Fruit fly (Drosophila melanogaster) whole organism, embryonic: ENCODE data around the gene Rpn11.

Experiments
- Atf6 ChIP-seq: fragments of 200-800 bp; sonication (Bioruptor generic); IDR thresholded peaks from 2 replicates; pipeline ENCODE4 v1.3.6; 2022; ENCODE audit warnings: missing biosample characterization, missing genetic modification characterization
- CG10209 ChIP-seq: fragments of 200-800 bp; sonication (Bioruptor generic); optimal IDR thresholded peaks from 3 replicates; lab custom pipeline; 2017; ENCODE audit warnings: missing biosample characterization, mild to moderate bottlenecking, missing genetic modification characterization, missing genetic modification reagents
- CG10366 ChIP-seq: fragments of 200-800 bp; sonication (Bioruptor generic); IDR thresholded peaks from 2 replicates; pipeline ENCODE4 v1.3.6; 2022; ENCODE audit warnings: missing biosample characterization, missing genetic modification characterization
- CG12942 ChIP-seq: fragments of 200-800 bp; sonication (Bioruptor generic); optimal IDR thresholded peaks from 3 replicates; lab custom pipeline; 2016; ENCODE audit warnings: missing biosample characterization, missing genetic modification characterization
- CG13775 ChIP-seq: fragments of 200-800 bp; sonication (Bioruptor generic); optimal IDR thresholded peaks from 3 replicates; lab custom pipeline; 2017; ENCODE audit warnings: missing biosample characterization, mild to moderate bottlenecking, missing genetic modification characterization
- CG17361 ChIP-seq: fragments of 200-800 bp; sonication (Bioruptor generic); IDR thresholded peaks from 3 replicates; pipeline ENCODE4 v1.3.6; 2022; ENCODE audit warnings: missing biosample characterization, missing genetic modification characterization
- CG2116 ChIP-seq: fragments of 200-800 bp; sonication (Bioruptor generic); optimal IDR thresholded peaks from 3 replicates; lab custom pipeline; 2018; ENCODE audit warnings: missing biosample characterization, mild to moderate bottlenecking, missing genetic modification characterization
- CG32532 ChIP-seq: fragments of 200-800 bp; sonication (Bioruptor generic); IDR thresholded peaks from 2 replicates; pipeline ENCODE4 v1.3.6; 2022; ENCODE audit warnings: missing biosample characterization, missing genetic modification characterization
- CG34376 ChIP-seq: fragments of 200-800 bp; sonication (Bioruptor generic); optimal IDR thresholded peaks from 2 replicates; lab custom pipeline; 2018; ENCODE audit warnings: missing biosample characterization, mild to moderate bottlenecking, missing genetic modification characterization
- CG34422 ChIP-seq: fragments of 200-800 bp; sonication (Bioruptor generic); IDR thresholded peaks from 3 replicates; pipeline ENCODE4 v1.3.6; 2022; ENCODE audit warnings: missing biosample characterization, missing genetic modification characterization
- CG7372 ChIP-seq: fragments of 200-800 bp; sonication (Bioruptor generic); IDR thresholded peaks from 2 replicates; pipeline ENCODE4 v1.3.6; 2022; ENCODE audit warnings: missing biosample characterization, missing genetic modification characterization
- CG8359 ChIP-seq: fragments of 200-800 bp; sonication (Bioruptor generic); optimal IDR thresholded peaks from 2 replicates; lab custom pipeline; 2017; ENCODE audit warnings: missing biosample characterization, mild to moderate bottlenecking, missing genetic modification characterization, borderline replicate concordance
- CG9437 ChIP-seq: fragments of 200-800 bp; sonication (Bioruptor generic); optimal IDR thresholded peaks from 2 replicates; lab custom pipeline; 2018; ENCODE audit warnings: missing biosample characterization, mild to moderate bottlenecking, missing genetic modification characterization
- Chrac-16 ChIP-seq: fragments of 200-800 bp; sonication (Bioruptor generic); optimal IDR thresholded peaks from 3 replicates; lab custom pipeline; 2016; ENCODE audit warnings: missing biosample characterization, missing genetic modification characterization
- Deaf1 ChIP-seq: fragments of 200-800 bp; optimal IDR thresholded peaks from 3 replicates; lab custom pipeline; 2019; ENCODE audit warnings: missing biosample characterization, mild to moderate bottlenecking, missing genetic modification characterization, moderate library complexity
- Dek ChIP-seq: fragments of 200-800 bp; sonication (Bioruptor generic); optimal IDR thresholded peaks from 3 replicates; lab custom pipeline; 2019; ENCODE audit warnings: missing biosample characterization, mild to moderate bottlenecking, missing genetic modification characterization, moderate library complexity
- Doc3 ChIP-seq: fragments of 200-800 bp; sonication (Bioruptor generic); IDR thresholded peaks from 3 replicates; pipeline ENCODE4 v1.3.6; 2022; ENCODE audit warnings: missing biosample characterization, missing genetic modification characterization; ENCODE audit not compliant: partially characterized antibody
- Ets65A ChIP-seq: fragments of 200-800 bp; sonication (Bioruptor generic); peaks from one replicate; lab custom pipeline; 2016; ENCODE audit warnings: missing biosample characterization, missing genetic modification characterization
- GATAe ChIP-seq: fragments of 200-800 bp; sonication (Bioruptor generic); conservative IDR thresholded peaks from 2 replicates; pipeline ENCODE4 v1.3.6; 2022; ENCODE audit warnings: missing biosample characterization, missing genetic modification characterization
- Hr51 ChIP-seq, 2 experiments: fragments of 200-800 bp; sonication (Bioruptor generic); optimal IDR thresholded peaks; 2 replicates in 1 of 2; 3 replicates in 1 of 2; lab custom pipeline; 2016 to 2018; ENCODE audit warnings: missing biosample characterization in 2 of 2, missing genetic modification characterization in 2 of 2, mild to moderate bottlenecking in 1 of 2, moderate library complexity in 1 of 2
- Jarid2 ChIP-seq: fragments of 200-800 bp; sonication (Bioruptor generic); optimal IDR thresholded peaks from 3 replicates; lab custom pipeline; 2017; ENCODE audit warnings: mild to moderate bottlenecking, missing biosample characterization, missing genetic modification reagents, missing genetic modification characterization
- Lim3 ChIP-seq: fragments of 200-800 bp; sonication (Bioruptor generic); IDR thresholded peaks from 2 replicates; pipeline ENCODE4 v1.3.6; 2022; ENCODE audit warnings: missing biosample characterization, missing genetic modification characterization
- MESR4 ChIP-seq: fragments of 200-800 bp; sonication (Bioruptor generic); optimal IDR thresholded peaks from 2 replicates; lab custom pipeline; 2018; ENCODE audit warnings: missing biosample characterization, mild to moderate bottlenecking, missing genetic modification characterization, moderate library complexity
- Neu2 ChIP-seq: fragments of 200-800 bp; sonication (Bioruptor generic); optimal IDR thresholded peaks from 3 replicates; lab custom pipeline; 2016; ENCODE audit warnings: missing biosample characterization, missing genetic modification characterization, borderline replicate concordance
- Sry-β ChIP-seq: fragments of 200-800 bp; sonication (Bioruptor generic); optimal IDR thresholded peaks from 2 replicates; lab custom pipeline; 2018; ENCODE audit warnings: missing biosample characterization, mild to moderate bottlenecking, missing genetic modification characterization, moderate library complexity
- cg ChIP-seq: fragments of 200-800 bp; sonication (Bioruptor generic); optimal IDR thresholded peaks from 3 replicates; lab custom pipeline; 2019; ENCODE audit warnings: missing biosample characterization, mild to moderate bottlenecking, missing genetic modification characterization, moderate library complexity
- crol ChIP-seq: fragments of 200-800 bp; sonication (Bioruptor generic); IDR thresholded peaks from 2 replicates; pipeline ENCODE4 v1.3.6; 2022; ENCODE audit warnings: missing biosample characterization, missing genetic modification characterization
- dpn ChIP-seq, 2 experiments: fragments of 200-800 bp; sonication (Bioruptor generic); optimal IDR thresholded peaks; 3 replicates each; lab custom pipeline; 2016; ENCODE audit warnings: missing biosample characterization in 2 of 2, missing genetic modification characterization in 2 of 2
- emc ChIP-seq: fragments of 200-800 bp; sonication (Bioruptor generic); optimal IDR thresholded peaks from 2 replicates; lab custom pipeline; 2016; ENCODE audit warnings: missing biosample characterization, missing genetic modification characterization
- en ChIP-seq: fragments of 200-800 bp; sonication (Bioruptor generic); optimal IDR thresholded peaks from 2 replicates; lab custom pipeline; 2016; ENCODE audit warnings: missing biosample characterization, missing genetic modification characterization
- gce ChIP-seq: fragments of 200-800 bp; sonication (Bioruptor generic); IDR thresholded peaks from 3 replicates; pipeline ENCODE4 v1.3.6; 2022; ENCODE audit warnings: missing biosample characterization, missing genetic modification characterization
- klu ChIP-seq: fragments of 200-800 bp; sonication (Bioruptor generic); IDR thresholded peaks from 2 replicates; pipeline ENCODE4 v1.3.6; 2022; ENCODE audit warnings: missing biosample characterization, missing genetic modification characterization
- mam ChIP-seq: fragments of 200-800 bp; sonication (Bioruptor generic); optimal IDR thresholded peaks from 3 replicates; lab custom pipeline; 2016; ENCODE audit warnings: missing biosample characterization, missing genetic modification characterization
- nau ChIP-seq: fragments of 200-800 bp; sonication (Bioruptor generic); optimal IDR thresholded peaks from 3 replicates; lab custom pipeline; 2017; ENCODE audit warnings: missing biosample characterization, mild to moderate bottlenecking, missing genetic modification characterization, missing genetic modification reagents
- onecut ChIP-seq: fragments of 200-800 bp; sonication (Bioruptor generic); IDR thresholded peaks from 2 replicates; pipeline ENCODE4 v1.3.6; 2022; ENCODE audit warnings: missing biosample characterization, missing genetic modification characterization
- peb ChIP-seq: fragments of 200-800 bp; sonication (Bioruptor generic); IDR thresholded peaks from 2 replicates; pipeline ENCODE4 v1.3.6; 2022; ENCODE audit warnings: missing biosample characterization, missing genetic modification characterization
- phol ChIP-seq: fragments of 200-800 bp; sonication (Bioruptor generic); optimal IDR thresholded peaks from 3 replicates; lab custom pipeline; 2018; ENCODE audit warnings: missing biosample characterization, mild to moderate bottlenecking, missing genetic modification characterization, moderate library complexity
- ro ChIP-seq: fragments of 200-800 bp; sonication (Bioruptor generic); IDR thresholded peaks from 2 replicates; pipeline ENCODE4 v1.3.6; 2022; ENCODE audit warnings: missing biosample characterization, missing genetic modification characterization
- sens ChIP-seq: fragments of 200-800 bp; sonication (Bioruptor generic); peaks from one replicate; lab custom pipeline; 2016; ENCODE audit warnings: missing biosample characterization, missing genetic modification characterization
- slou ChIP-seq: fragments of 200-800 bp; sonication (Bioruptor generic); optimal IDR thresholded peaks from 3 replicates; lab custom pipeline; 2016; ENCODE audit warnings: missing biosample characterization, missing genetic modification characterization
- so ChIP-seq: fragments of 200-800 bp; sonication (Bioruptor generic); IDR thresholded peaks from 3 replicates; pipeline ENCODE4 v1.3.6; 2022; ENCODE audit warnings: missing biosample characterization, missing genetic modification characterization
- sr ChIP-seq: fragments of 200-800 bp; sonication (Bioruptor generic); IDR thresholded peaks from 3 replicates; pipeline ENCODE4 v1.3.6; 2022; ENCODE audit warnings: missing biosample characterization, missing genetic modification characterization
- ssp ChIP-seq: fragments of 200-800 bp; sonication (Bioruptor generic); IDR thresholded peaks from 2 replicates; pipeline ENCODE4 v1.3.6; 2022; ENCODE audit warnings: missing biosample characterization, missing genetic modification characterization
- stwl ChIP-seq: fragments of 200-800 bp; sonication (Bioruptor generic); optimal IDR thresholded peaks from 3 replicates; lab custom pipeline; 2018; ENCODE audit warnings: missing biosample characterization, mild to moderate bottlenecking, missing genetic modification characterization, moderate library complexity
- sug ChIP-seq: fragments of 200-800 bp; optimal IDR thresholded peaks from 2 replicates; lab custom pipeline; 2019; ENCODE audit warnings: missing biosample characterization, mild to moderate bottlenecking, missing genetic modification characterization, moderate library complexity

Rpn11 gene

dm6 chr2L:5029049-5029808 is 30.4 kb downstream of the Rpn11 start, which contains the start of gene Col4a1 (continued):
- TF ChIP-seq GATAe (GFP tag; lab: Robert Waterston, UW) (no peak), crol (GFP tag; lab: Robert Waterston, UW) (peak; percentile 63), CG8359 (GFP tag; lab: Kevin White, UChicago) (no peak), nau (GFP tag; lab: Kevin White, UChicago) (no peak), emc (no peak), cg (GFP tag; lab: Kevin White, UChicago) (peak; percentile 14)
- TF ChIP-seq, all 482 proteins: peak for 19

- no peak for TF ChIP-seq sr (GFP tag; lab: Robert Waterston, UW)
- TF ChIP-seq CG2116 (GFP tag; lab: Kevin White, UChicago): no peak
- TF ChIP-seq Chrac-16 (GFP tag; lab: Kevin White, UChicago): no peak
- no peak for TF ChIP-seq CG9437 (GFP tag; lab: Kevin White, UChicago)
- TF ChIP-seq CG10209: no peak
- TF ChIP-seq CG13775 (GFP tag; lab: Kevin White, UChicago): no peak
- no peak for TF ChIP-seq ssp
- TF ChIP-seq, all 482 proteins: peak for 0
Measured at dm6 chr2L:5028091-5028490, 31.5 kb downstream of the Rpn11 start, which contains the start of gene vkg. TSS of gene vkg (minus strand) at chr2L:5028191.

dm6 chr2L:5027321-5028069 is 32.1 kb downstream of the Rpn11 start:
- peak; percentile 55 for TF ChIP-seq sug (tag; lab: Kevin White, UChicago)
- TF ChIP-seq ro (GFP tag; lab: Robert Waterston, UW): no peak
- TF ChIP-seq Ets65A (GFP tag; lab: Kevin White, UChicago): no peak
- TF ChIP-seq en: no peak
- no peak for TF ChIP-seq CG2116 (GFP tag; lab: Kevin White, UChicago)
- TF ChIP-seq mam (GFP tag; lab: Kevin White, UChicago): no peak
- TF ChIP-seq cg (GFP tag; lab: Kevin White, UChicago): peak; percentile 46
- no peak for TF ChIP-seq CG17361 (GFP tag; lab: Robert Waterston, UW)
- no peak for TF ChIP-seq gce
- TF ChIP-seq CG7372 (GFP tag; lab: Robert Waterston, UW): no peak
- no peak for TF ChIP-seq dpn (GFP tag; optimal IDR thresholded peaks at IDR 0.05; lab: Kevin White, UChicago)
- TF ChIP-seq Dek: no peak
- no peak for TF ChIP-seq phol (tag; lab: Kevin White, UChicago)
- no peak for TF ChIP-seq CG32532 (GFP tag; lab: Robert Waterston, UW)
- TF ChIP-seq CG34422 (GFP tag; lab: Robert Waterston, UW): 0 out of 3 replicates have a peak, but pooled peaks have one; percentile 20
- TF ChIP-seq onecut (GFP tag; lab: Robert Waterston, UW): no peak
- peak; percentile 33 for TF ChIP-seq Jarid2 (GFP tag; lab: Kevin White, UChicago)
- TF ChIP-seq sens: no peak
- TF ChIP-seq CG34376 (GFP tag; lab: Kevin White, UChicago): peak; percentile 95
- TF ChIP-seq Lim3 (GFP tag; lab: Robert Waterston, UW): no peak
- TF ChIP-seq Deaf1 (tag; lab: Kevin White, UChicago): peak; percentile 97
- no peak for TF ChIP-seq Atf6
- TF ChIP-seq Sry-β (GFP tag; lab: Kevin White, UChicago): no peak
- no peak for TF ChIP-seq CG12942 (GFP tag; lab: Kevin White, UChicago)
- no peak for TF ChIP-seq CG10366
- TF ChIP-seq so: no peak
- TF ChIP-seq klu (GFP tag; lab: Robert Waterston, UW): no peak
- TF ChIP-seq slou: no peak
- no peak for TF ChIP-seq peb (GFP tag; lab: Robert Waterston, UW)
- 0 out of 3 replicates have a peak, but pooled peaks have one; percentile 30 for TF ChIP-seq Doc3 (GFP tag; lab: Robert Waterston, UW)
- no peak for TF ChIP-seq MESR4 (GFP tag; lab: Kevin White, UChicago)
- no peak for TF ChIP-seq Neu2 (GFP tag; lab: Kevin White, UChicago)
- TF ChIP-seq stwl (tag; lab: Kevin White, UChicago): no peak
- peak in 1 of 2 experiments; percentile 0 for TF ChIP-seq Hr51 (GFP tag; optimal IDR thresholded peaks at IDR 0.05; lab: Kevin White, UChicago)
